Fruit fly (Drosophila melanogaster) whole organism, embryonic: ENCODE data around the gene CG13679.

ENCODE experiments used
- Bgb ChIP-seq: fragments of 200-800 bp; sonication (Bioruptor generic); IDR thresholded peaks from 2 replicates; pipeline ENCODE4 v1.3.6; 2022; ENCODE audit warnings: missing biosample characterization, missing genetic modification characterization; ENCODE audit not compliant: partially characterized antibody
- Blimp-1 ChIP-seq: fragments of 200-800 bp; sonication (Bioruptor generic); optimal IDR thresholded peaks from 3 replicates; lab custom pipeline; 2018; ENCODE audit warnings: missing biosample characterization, missing genetic modification characterization, mild to moderate bottlenecking, moderate library complexity, missing genetic modification reagents
- CG10267 ChIP-seq: fragments of 200-800 bp; sonication (Bioruptor generic); optimal IDR thresholded peaks from 2 replicates; lab custom pipeline; 2018; ENCODE audit warnings: missing biosample characterization, mild to moderate bottlenecking, missing genetic modification characterization, moderate library complexity
- CG10979 ChIP-seq: fragments of 200-800 bp; sonication (Bioruptor generic); optimal IDR thresholded peaks from 2 replicates; lab custom pipeline; 2018; ENCODE audit warnings: missing biosample characterization, mild to moderate bottlenecking, missing genetic modification characterization, moderate library complexity
- CG11093 ChIP-seq: fragments of 200-800 bp; sonication (Bioruptor generic); IDR thresholded peaks from 3 replicates; pipeline ENCODE4 v1.3.6; 2022; ENCODE audit warnings: missing biosample characterization, missing genetic modification characterization
- CG11456 ChIP-seq: fragments of 200-800 bp; sonication (Bioruptor generic); IDR thresholded peaks from 3 replicates; pipeline ENCODE4 v1.3.6; 2022; ENCODE audit warnings: missing biosample characterization, missing genetic modification characterization
- CG12071 ChIP-seq: fragments of 200-800 bp; sonication (Bioruptor generic); optimal IDR thresholded peaks from 3 replicates; lab custom pipeline; 2018; ENCODE audit warnings: missing biosample characterization, mild to moderate bottlenecking, missing genetic modification characterization
- CG12299 ChIP-seq: fragments of 200-800 bp; sonication (Bioruptor generic); optimal IDR thresholded peaks from 2 replicates; lab custom pipeline; 2018; ENCODE audit warnings: missing biosample characterization, mild to moderate bottlenecking, missing genetic modification characterization
- CG13296 ChIP-seq: fragments of 200-800 bp; sonication (Bioruptor generic); optimal IDR thresholded peaks from 3 replicates; lab custom pipeline; 2018; ENCODE audit warnings: missing biosample characterization, mild to moderate bottlenecking, missing genetic modification characterization
- CG14014 ChIP-seq: fragments of 200-800 bp; sonication (Bioruptor generic); IDR thresholded peaks from 2 replicates; pipeline ENCODE4 v1.3.6; 2022; ENCODE audit warnings: missing biosample characterization, missing genetic modification characterization
- CG14860 ChIP-seq: fragments of 200-800 bp; sonication (Bioruptor generic); IDR thresholded peaks from 3 replicates; pipeline ENCODE4 v1.3.6; 2022; ENCODE audit warnings: missing biosample characterization, missing genetic modification characterization; ENCODE audit not compliant: partially characterized antibody
- CG1529 ChIP-seq: fragments of 200-800 bp; sonication (Bioruptor generic); optimal IDR thresholded peaks from 3 replicates; lab custom pipeline; 2018; ENCODE audit warnings: missing biosample characterization, missing genetic modification characterization
- CG17328 ChIP-seq: fragments of 200-800 bp; sonication (Bioruptor generic); IDR thresholded peaks from 2 replicates; pipeline ENCODE4 v1.3.6; 2022; ENCODE audit warnings: missing biosample characterization, missing genetic modification characterization
- CG18011 ChIP-seq: fragments of 200-800 bp; sonication (Bioruptor generic); optimal IDR thresholded peaks from 2 replicates; lab custom pipeline; 2017; ENCODE audit warnings: missing biosample characterization, missing genetic modification characterization, mild to moderate bottlenecking, moderate library complexity, missing genotype
- CG3281 ChIP-seq: fragments of 200-800 bp; sonication (Bioruptor generic); optimal IDR thresholded peaks from 3 replicates; lab custom pipeline; 2017; ENCODE audit warnings: missing biosample characterization, mild to moderate bottlenecking, missing genetic modification characterization
- CG33213 ChIP-seq: fragments of 200-800 bp; sonication (Bioruptor generic); optimal IDR thresholded peaks from 3 replicates; lab custom pipeline; 2016; ENCODE audit warnings: missing biosample characterization, missing genetic modification characterization
- CG33557 ChIP-seq: fragments of 200-800 bp; sonication (Bioruptor generic); optimal IDR thresholded peaks from 2 replicates; lab custom pipeline; 2019; ENCODE audit warnings: missing biosample characterization, mild to moderate bottlenecking, missing genetic modification characterization, moderate library complexity
- CG7372 ChIP-seq: fragments of 200-800 bp; sonication (Bioruptor generic); IDR thresholded peaks from 2 replicates; pipeline ENCODE4 v1.3.6; 2022; ENCODE audit warnings: missing biosample characterization, missing genetic modification characterization
- CG7745 ChIP-seq: fragments of 200-800 bp; sonication (Bioruptor generic); optimal IDR thresholded peaks from 2 replicates; lab custom pipeline; 2018; ENCODE audit warnings: missing biosample characterization, mild to moderate bottlenecking, missing genetic modification characterization, moderate library complexity
- CG7839 ChIP-seq: fragments of 200-800 bp; sonication (Bioruptor generic); optimal IDR thresholded peaks from 3 replicates; lab custom pipeline; 2018; ENCODE audit warnings: missing biosample characterization, mild to moderate bottlenecking, missing genetic modification characterization, moderate library complexity
- CG8089 ChIP-seq: fragments of 200-800 bp; sonication (Bioruptor generic); optimal IDR thresholded peaks from 3 replicates; lab custom pipeline; 2016; ENCODE audit warnings: missing biosample characterization, missing genetic modification characterization
- CG8478 ChIP-seq: fragments of >200 bp; optimal IDR thresholded peaks from 2 replicates; lab custom pipeline; 2018
- CG8924 ChIP-seq: fragments of 200-800 bp; optimal IDR thresholded peaks from 3 replicates; lab custom pipeline; 2019; ENCODE audit warnings: missing biosample characterization, mild to moderate bottlenecking, missing genetic modification characterization, moderate library complexity
- CHES-1-like ChIP-seq: fragments of 200-800 bp; sonication (Bioruptor generic); optimal IDR thresholded peaks from 2 replicates; lab custom pipeline; 2016; ENCODE audit warnings: missing biosample characterization, missing genetic modification characterization
- Dad ChIP-seq: fragments of 200-800 bp; sonication (Bioruptor generic); optimal IDR thresholded peaks from 3 replicates; lab custom pipeline; 2016; ENCODE audit warnings: missing biosample characterization, missing genetic modification characterization
- Drgx ChIP-seq: fragments of 200-800 bp; sonication (Bioruptor generic); IDR thresholded peaks from 2 replicates; pipeline ENCODE4 v1.3.6; 2022; ENCODE audit warnings: missing biosample characterization, missing genetic modification characterization
- HHEX ChIP-seq: fragments of 200-800 bp; sonication (Bioruptor generic); optimal IDR thresholded peaks from 3 replicates; lab custom pipeline; 2017; ENCODE audit warnings: missing biosample characterization, mild to moderate bottlenecking, missing genetic modification characterization, missing genetic modification reagents
- Hmx ChIP-seq: fragments of 200-800 bp; sonication (Bioruptor generic); optimal IDR thresholded peaks from 2 replicates; lab custom pipeline; 2016; ENCODE audit warnings: missing biosample characterization, missing genetic modification characterization
- Hsf ChIP-seq: fragments of 200-800 bp; sonication (Bioruptor generic); optimal IDR thresholded peaks from 3 replicates; lab custom pipeline; 2016; ENCODE audit warnings: missing biosample characterization, missing genetic modification characterization
- Med ChIP-seq: fragments of 200-800 bp; sonication (Bioruptor generic); peaks from one replicate; lab custom pipeline; 2016; ENCODE audit warnings: missing biosample characterization, missing genetic modification characterization, mild to moderate bottlenecking, inconsistent platforms, moderate library complexity
- Oli ChIP-seq: fragments of 200-800 bp; sonication (Bioruptor generic); optimal IDR thresholded peaks from 2 replicates; lab custom pipeline; 2018; ENCODE audit warnings: missing biosample characterization, mild to moderate bottlenecking, missing genetic modification characterization, moderate library complexity
- Pdp1 ChIP-seq, 2 experiments: fragments of 200-800 bp; sonication (Bioruptor generic); optimal IDR thresholded peaks; 3 replicates each; lab custom pipeline; 2016; ENCODE audit warnings: missing biosample characterization in 2 of 2, missing genetic modification characterization in 2 of 2, mild to moderate bottlenecking in 1 of 2, moderate library complexity in 1 of 2
- Side ChIP-seq: fragments of 200-800 bp; sonication (Bioruptor generic); optimal IDR thresholded peaks from 2 replicates; lab custom pipeline; 2016; ENCODE audit warnings: missing biosample characterization, missing genetic modification characterization
- cad ChIP-seq: fragments of >200 bp; optimal IDR thresholded peaks from 2 replicates; lab custom pipeline; 2017; ENCODE audit warnings: missing biosample characterization, missing genetic modification characterization
- crc ChIP-seq: fragments of 200-800 bp; sonication (Bioruptor generic); optimal IDR thresholded peaks from 2 replicates; lab custom pipeline; 2016; ENCODE audit warnings: missing biosample characterization, missing genetic modification characterization
- exex ChIP-seq: fragments of 200-800 bp; sonication (Bioruptor generic); optimal IDR thresholded peaks from 4 replicates; lab custom pipeline; 2018; ENCODE audit warnings: missing biosample characterization, mild to moderate bottlenecking, missing genetic modification characterization, moderate library complexity
- gsb ChIP-seq: fragments of 200-800 bp; sonication (Bioruptor generic); IDR thresholded peaks from 2 replicates; pipeline ENCODE4 v1.3.6; 2022; ENCODE audit warnings: missing biosample characterization, missing genetic modification characterization
- hbn ChIP-seq: fragments of 200-800 bp; sonication (Bioruptor generic); IDR thresholded peaks from 2 replicates; pipeline ENCODE4 v1.3.6; 2022; ENCODE audit warnings: missing biosample characterization, missing genetic modification characterization; ENCODE audit not compliant: partially characterized antibody
- maf-S ChIP-seq: fragments of 200-800 bp; sonication (Bioruptor generic); optimal IDR thresholded peaks from 2 replicates; lab custom pipeline; 2016; ENCODE audit warnings: missing biosample characterization, missing genetic modification characterization
- nmo ChIP-seq: fragments of 200-800 bp; sonication (Bioruptor generic); optimal IDR thresholded peaks from 2 replicates; lab custom pipeline; 2018; ENCODE audit warnings: missing biosample characterization, mild to moderate bottlenecking, missing genetic modification characterization, moderate library complexity
- odd ChIP-seq: fragments of 200-800 bp; sonication (Bioruptor generic); optimal IDR thresholded peaks from 2 replicates; lab custom pipeline; 2017; ENCODE audit warnings: missing biosample characterization, mild to moderate bottlenecking, missing genetic modification characterization
- pan ChIP-seq, 4 experiments: fragments of >200 bp in 3 of 4; fragments of 200-800 bp in 1 of 4; sonication (Bioruptor generic) in 1 of 4; optimal IDR thresholded peaks in 3 of 4; IDR thresholded peaks in 1 of 4; 2 replicates each; pipeline versions ENCODE4 v1.3.6 to Lab custom; 2017 to 2022; ENCODE audit warnings: missing biosample characterization in 2 of 4, missing genetic modification characterization in 2 of 4, mixed read lengths in 1 of 4
- pros ChIP-seq: fragments of 200-800 bp; sonication (Bioruptor generic); optimal IDR thresholded peaks from 3 replicates; lab custom pipeline; 2019; ENCODE audit warnings: missing biosample characterization, mild to moderate bottlenecking, missing genetic modification characterization, moderate library complexity
- psq ChIP-seq: fragments of 200-800 bp; sonication (Bioruptor generic); optimal IDR thresholded peaks from 2 replicates; lab custom pipeline; 2017; ENCODE audit warnings: missing biosample characterization, missing genetic modification characterization
- rib ChIP-seq: fragments of 200-800 bp; sonication (Bioruptor generic); IDR thresholded peaks from 2 replicates; pipeline ENCODE4 v1.3.6; 2022; ENCODE audit warnings: missing biosample characterization, missing genetic modification characterization
- stc ChIP-seq: fragments of 200-800 bp; sonication (Bioruptor generic); IDR thresholded peaks from 2 replicates; pipeline ENCODE4 v1.3.6; 2022; ENCODE audit warnings: missing biosample characterization, missing genetic modification characterization
- z ChIP-seq: fragments of 200-800 bp; sonication (Bioruptor generic); IDR thresholded peaks from 3 replicates; pipeline ENCODE4 v1.3.6; 2022; ENCODE audit warnings: missing biosample characterization, missing genetic modification characterization

The CG13679 gene

DNA sequence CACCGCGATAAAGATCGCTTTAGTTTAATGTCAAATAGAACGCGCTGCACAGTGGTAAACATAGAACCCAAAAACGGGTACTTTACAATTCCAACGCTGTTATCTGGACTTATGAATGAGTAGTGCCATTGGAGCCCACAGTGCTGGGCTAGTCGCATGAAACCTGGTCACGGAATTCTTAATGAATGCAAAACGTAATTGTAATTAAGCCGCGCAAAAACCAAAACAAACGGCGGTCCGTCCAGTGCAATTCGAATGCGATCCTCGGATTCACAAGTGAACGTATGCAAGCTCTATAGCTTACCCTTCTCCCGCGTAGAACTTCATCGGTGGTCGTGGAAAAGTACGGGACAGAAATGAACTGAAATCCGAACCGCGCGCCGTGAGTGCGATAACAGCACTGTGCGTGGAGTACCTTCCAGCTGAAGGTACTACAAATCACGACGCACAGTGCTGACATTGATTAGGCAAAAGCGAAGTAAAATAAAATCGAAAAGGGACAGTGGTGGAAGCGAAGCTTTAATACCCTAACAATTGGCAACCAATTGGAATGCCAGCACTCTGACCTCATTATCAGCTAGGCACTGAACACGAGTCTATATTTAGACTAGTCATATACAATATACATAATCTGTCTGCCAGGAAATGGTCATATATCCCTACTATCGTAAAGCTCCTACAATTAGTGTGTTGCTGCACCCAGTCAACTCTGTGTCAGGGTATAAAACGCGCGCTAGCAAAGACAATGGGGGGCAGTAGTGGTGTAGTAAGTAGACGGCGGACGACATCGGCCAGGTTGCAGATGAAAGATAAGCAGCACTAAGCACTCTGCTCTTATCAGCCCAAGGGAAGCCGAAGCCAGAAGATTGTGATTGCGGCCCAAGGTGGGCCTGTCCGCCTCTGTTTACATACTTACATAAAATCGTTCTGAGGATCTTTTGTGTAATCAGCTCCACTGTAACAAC is 17.0 kb upstream of the CG13679 start (continued):
- TF ChIP-seq Pdp1 (GFP tag; optimal IDR thresholded peaks at IDR 0.05; lab: Kevin White, UChicago) (peak; percentile 60 to 97), Dad (GFP tag; lab: Kevin White, UChicago) (no peak), CG1529 (GFP tag; lab: Kevin White, UChicago) (peak; percentile 2), Oli (tag; lab: Kevin White, UChicago) (peak; percentile 54), Bgb (GFP tag; lab: Robert Waterston, UW) (no peak; the same call in 1 of the 2 replicates), CG10979 (peak; percentile 42), rib (GFP tag; lab: Robert Waterston, UW) (no peak), Drgx (no peak), pros (GFP tag; lab: Kevin White, UChicago) (peak; percentile 9), CG11093 (GFP tag; lab: Robert Waterston, UW) (no peak), maf-S (GFP tag; lab: Kevin White, UChicago) (peak; percentile 23), CG11456 (GFP tag; lab: Robert Waterston, UW) (0 out of 3 replicates have a peak, but pooled peaks have one; percentile 60), CG12299 (tag; lab: Kevin White, UChicago) (peak; percentile 10), CG12071 (GFP tag; lab: Kevin White, UChicago) (no peak), CG7745 (tag; lab: Kevin White, UChicago) (no peak), cad (GFP tag; lab: Kevin White, UChicago) (no peak), CG3281 (peak; percentile 64), odd (peak; percentile 41), CG8478 (no peak), CHES-1-like (GFP tag; lab: Kevin White, UChicago) (peak; percentile 44), gsb (GFP tag; lab: Robert Waterston, UW) (peak; percentile 47; the same call in 1 of the 2 replicates), Hsf (GFP tag; lab: Kevin White, UChicago) (peak; percentile 57), psq (no peak), Side (peak; percentile 65), CG7372 (GFP tag; lab: Robert Waterston, UW) (0 out of 2 replicates have a peak, but pooled peaks have one; percentile 27), CG8089 (GFP tag; lab: Kevin White, UChicago) (peak; percentile 35), CG14014 (GFP tag; lab: Robert Waterston, UW) (0 out of 2 replicates have a peak, but pooled peaks have one; percentile 5), crc (GFP tag; lab: Kevin White, UChicago) (no peak), CG14860 (GFP tag; lab: Robert Waterston, UW) (no peak), pan (optimal IDR thresholded peaks at IDR 0.05; lab: Kevin White, UChicago) (no peak), pan (GFP tag; optimal IDR thresholded peaks at IDR 0.05 in 1 of 2, IDR thresholded peaks at IDR 0.05 in 1 of 2) (peak in 1 of 2 experiments; percentile 46), Blimp-1 (GFP tag; lab: Kevin White, UChicago) (peak; percentile 26), CG10267 (tag; lab: Kevin White, UChicago) (peak; percentile 9), CG13296 (peak; percentile 58), CG7839 (tag; lab: Kevin White, UChicago) (peak; percentile 58), CG8924 (tag; lab: Kevin White, UChicago) (peak; percentile 20), nmo (GFP tag; lab: Kevin White, UChicago) (peak; percentile 37), exex (tag; lab: Kevin White, UChicago) (peak; percentile 80), HHEX (GFP tag; lab: Kevin White, UChicago) (peak; percentile 20), stc (GFP tag; lab: Robert Waterston, UW) (no peak), z (no peak), CG33213 (no peak), hbn (GFP tag; lab: Robert Waterston, UW) (no peak), CG33557 (no peak), CG18011 (GFP tag; lab: Kevin White, UChicago) (peak; percentile 26), Hmx (no peak), Med (GFP tag; lab: Kevin White, UChicago) (peak; percentile 84), CG17328 (no peak)
